Worm (Caenorhabditis elegans): ENCODE results near the gene C01G10.17.

DNA sequence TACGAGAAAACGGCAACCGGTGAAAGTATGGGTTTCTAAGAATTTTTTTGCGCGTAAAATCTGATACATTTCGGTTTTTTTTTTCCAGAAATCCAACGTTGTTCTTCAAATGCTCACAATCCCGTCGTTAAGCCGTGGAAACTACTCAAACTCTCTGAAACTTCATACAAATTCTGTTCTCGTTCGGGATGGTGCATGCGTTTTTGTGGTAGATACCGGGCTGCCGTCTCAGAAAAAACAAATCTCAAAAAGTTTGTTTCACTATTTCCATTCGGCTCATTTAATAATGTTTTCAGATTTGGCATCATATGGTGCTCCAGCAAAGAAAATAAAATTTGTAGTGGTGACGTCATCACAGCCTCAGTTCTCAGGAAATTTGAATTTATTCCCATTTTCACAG is 35.8 kb upstream of the C01G10.17 start:
- no peak for TF ChIP-seq W03F9.2 (tag; optimal IDR thresholded peaks at IDR 0.05)
- no peak for TF ChIP-seq dao-5 (tag; optimal IDR thresholded peaks at IDR 0.05)
- TF ChIP-seq him-1 (tag; optimal IDR thresholded peaks at IDR 0.05) = no peak

All from whole organism, L4/young adult.